Fruit fly (Drosophila melanogaster): Measurements from ENCODE around the gene CG13877.
A peak's percentile ranks its signal among the peaks of the same experiment; 100 is the strongest.

DNA sequence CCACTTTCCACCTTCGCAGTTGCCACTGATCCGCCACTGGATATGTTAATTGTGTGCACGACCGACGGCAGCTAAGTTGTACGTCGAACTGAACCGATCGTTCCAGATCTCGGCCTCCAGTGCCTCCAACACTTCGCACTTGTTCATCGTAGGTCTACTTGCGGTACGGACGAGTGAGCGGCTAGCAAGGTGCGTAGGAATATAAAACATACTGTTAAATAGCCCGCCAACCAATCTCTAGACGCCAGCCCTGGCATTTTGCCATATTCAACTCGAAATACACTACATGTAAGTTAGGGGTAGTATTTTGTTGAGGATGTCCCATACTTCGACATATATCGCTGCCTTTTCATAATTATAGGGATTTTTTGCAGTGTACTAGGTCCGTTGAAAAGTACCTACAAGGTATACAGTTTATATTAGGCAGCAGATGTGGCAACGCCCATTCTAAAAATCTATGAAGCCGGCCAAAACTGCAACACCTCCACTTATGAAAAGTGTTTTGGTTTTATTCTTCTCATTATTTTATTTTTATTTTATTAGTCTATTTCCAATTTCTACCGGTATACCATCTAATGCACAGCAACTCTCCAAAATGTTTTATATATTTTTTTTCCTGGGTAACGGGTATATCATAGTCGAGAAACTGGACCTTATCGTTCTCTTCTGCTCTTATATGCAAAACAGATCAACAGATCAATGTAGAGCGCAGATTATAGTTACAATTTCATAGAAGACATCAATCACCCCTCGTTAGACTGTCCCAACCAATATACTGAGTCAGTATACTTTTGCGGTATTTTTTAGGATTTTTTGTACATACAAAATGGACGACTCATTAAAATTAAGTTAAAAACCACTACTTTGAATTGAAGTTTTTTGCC lies 5.4 kb downstream of the CG13877 start, which contains the start of the genes pyx and CG33229:
- TF ChIP-seq Hr96 (GFP tag; optimal IDR thresholded peaks at IDR 0.05) (peak; percentile 84), CG7101 (tag; optimal IDR thresholded peaks at IDR 0.05) (peak; percentile 74), bab1 (GFP tag; optimal IDR thresholded peaks at IDR 0.05) (peak; percentile 72), kay (GFP tag; ENCODE audit: borderline replicate concordance) (no peak), toe (GFP tag; optimal IDR thresholded peaks at IDR 0.05) (peak; percentile 91), CG7045 (GFP tag; optimal IDR thresholded peaks at IDR 0.05) (peak; percentile 80), CG33017 (tag; optimal IDR thresholded peaks at IDR 0.05) (peak; percentile 63), CG12768 (GFP tag; optimal IDR thresholded peaks at IDR 0.05) (peak; percentile 86), CG14711 (tag; optimal IDR thresholded peaks at IDR 0.05) (peak; percentile 18), Crg-1 (GFP tag; optimal IDR thresholded peaks at IDR 0.05) (peak; percentile 73)

Measured in whole organism, adult.